Worm (Caenorhabditis elegans) whole organism, L2 larva: ENCODE measurements around the gene M02D8.6.

Experiments used
- C34F6.9 ChIP-seq: fragments of 150-350 bp; optimal IDR thresholded peaks from 2 replicates; lab custom pipeline; 2014; ENCODE audit warnings: missing biosample characterization, missing genetic modification characterization
- F13H6.1 ChIP-seq: sonication (generic microtip); optimal IDR thresholded peaks from 2 replicates; lab custom pipeline; 2016; ENCODE audit warnings: missing genetic modification characterization, missing compliant biosample characterization
- Y55F3AM.14 ChIP-seq: fragments of 200-800 bp; sonication (Bioruptor generic); optimal IDR thresholded peaks from 2 replicates; lab custom pipeline; 2018; ENCODE audit warnings: mild to moderate bottlenecking, missing genetic modification characterization, missing compliant biosample characterization
- ZK546.5 ChIP-seq: sonication (generic microtip); optimal IDR thresholded peaks from 2 replicates; lab custom pipeline; 2017; ENCODE audit warnings: missing biosample characterization, missing genetic modification characterization
- alr-1 ChIP-seq: fragments of 150-350 bp; optimal IDR thresholded peaks from 2 replicates; lab custom pipeline; 2014; ENCODE audit warnings: missing biosample characterization, missing genetic modification characterization
- aly-2 ChIP-seq: fragments of 150-350 bp; optimal IDR thresholded peaks from 2 replicates; lab custom pipeline; 2014; ENCODE audit warnings: missing biosample characterization, missing genetic modification characterization
- ama-1 ChIP-seq: fragments of 150-350 bp; optimal IDR thresholded peaks from 2 replicates; lab custom pipeline; 2018; ENCODE audit warnings: inconsistent platforms
- blmp-1 ChIP-seq: sonication (generic microtip); optimal IDR thresholded peaks from 2 replicates; lab custom pipeline; 2017; ENCODE audit warnings: missing genetic modification characterization, mild to moderate bottlenecking, missing compliant biosample characterization, antibody characterized with exemption, moderate library complexity; ENCODE audit not compliant: insufficient read depth
- ceh-82 ChIP-seq: fragments of 150-350 bp; optimal IDR thresholded peaks from 2 replicates; lab custom pipeline; 2014; ENCODE audit warnings: missing biosample characterization, missing genetic modification characterization
- crh-2 ChIP-seq: sonication (generic microtip); optimal IDR thresholded peaks from 2 replicates; lab custom pipeline; 2017; ENCODE audit warnings: missing biosample characterization, missing genetic modification characterization
- dmd-4 ChIP-seq: sonication (generic microtip); optimal IDR thresholded peaks from 2 replicates; lab custom pipeline; 2017; ENCODE audit warnings: missing biosample characterization, missing genetic modification characterization
- egl-27 ChIP-seq: sonication (generic microtip); optimal IDR thresholded peaks from 3 replicates; lab custom pipeline; 2017; ENCODE audit warnings: missing biosample characterization, missing genetic modification reagents, missing genetic modification characterization
- elt-3 ChIP-seq: sonication (generic microtip); optimal IDR thresholded peaks from 2 replicates; lab custom pipeline; 2017; ENCODE audit warnings: missing biosample characterization, missing genetic modification characterization
- fos-1 ChIP-seq: fragments of 150-350 bp; optimal IDR thresholded peaks from 2 replicates; lab custom pipeline; 2014; ENCODE audit warnings: missing biosample characterization, missing genetic modification characterization
- gmeb-1 ChIP-seq: fragments of 150-350 bp; optimal IDR thresholded peaks from 2 replicates; lab custom pipeline; 2014; ENCODE audit warnings: missing biosample characterization, missing genetic modification characterization
- lin-11 ChIP-seq: fragments of 150-350 bp; sonication (generic microtip); optimal IDR thresholded peaks from 2 replicates; lab custom pipeline; 2014; ENCODE audit warnings: missing biosample characterization, missing genetic modification characterization, inconsistent platforms, mixed read lengths
- lin-13 ChIP-seq: fragments of 150-350 bp; optimal IDR thresholded peaks from 2 replicates; lab custom pipeline; 2014; ENCODE audit warnings: missing biosample characterization, missing genetic modification reagents, missing genetic modification characterization
- lin-39 ChIP-seq: fragments of 150-350 bp; optimal IDR thresholded peaks from 2 replicates; lab custom pipeline; 2014; ENCODE audit warnings: missing biosample characterization, missing genetic modification reagents, missing genetic modification characterization
- mab-5 ChIP-seq: fragments of 150-350 bp; optimal IDR thresholded peaks from 2 replicates; lab custom pipeline; 2014; ENCODE audit warnings: missing biosample characterization, missing genetic modification characterization
- mdl-1 ChIP-seq, 2 experiments: fragments of 150-350 bp in 1 of 2; sonication (generic microtip) in 1 of 2; optimal IDR thresholded peaks; 2 replicates each; lab custom pipeline; 2017; ENCODE audit warnings: missing biosample characterization in 2 of 2, missing genetic modification characterization in 2 of 2
- nhr-12 ChIP-seq: fragments of 150-350 bp; optimal IDR thresholded peaks from 2 replicates; lab custom pipeline; 2014; ENCODE audit warnings: missing biosample characterization, missing genetic modification characterization
- nhr-6 ChIP-seq: fragments of 150-350 bp; optimal IDR thresholded peaks from 2 replicates; lab custom pipeline; 2014; ENCODE audit warnings: missing biosample characterization, missing genetic modification characterization
- sma-3 ChIP-seq: sonication (generic microtip); optimal IDR thresholded peaks from 2 replicates; lab custom pipeline; 2016; ENCODE audit warnings: missing genetic modification reagents, missing genetic modification characterization, missing compliant biosample characterization
- sma-9 ChIP-seq, 2 experiments: fragments of 150-350 bp in 1 of 2; sonication (generic microtip) in 1 of 2; optimal IDR thresholded peaks; 2 replicates each; lab custom pipeline; 2014 to 2016; ENCODE audit warnings: missing genetic modification characterization in 2 of 2, mild to moderate bottlenecking in 1 of 2, missing biosample characterization in 1 of 2, missing compliant biosample characterization in 1 of 2, missing genetic modification reagents in 1 of 2, moderate library complexity in 1 of 2
- snpc-4 ChIP-seq: fragments of 150-350 bp; optimal IDR thresholded peaks from 2 replicates; lab custom pipeline; 2014; ENCODE audit warnings: missing biosample characterization, missing genetic modification characterization
- unc-39 ChIP-seq: fragments of 150-350 bp; optimal IDR thresholded peaks from 2 replicates; lab custom pipeline; 2014; ENCODE audit warnings: missing biosample characterization, missing genetic modification characterization
- ztf-4 ChIP-seq: fragments of 150-350 bp; optimal IDR thresholded peaks from 2 replicates; lab custom pipeline; 2014; ENCODE audit warnings: missing biosample characterization, missing genetic modification characterization

Gene M02D8.6

DNA sequence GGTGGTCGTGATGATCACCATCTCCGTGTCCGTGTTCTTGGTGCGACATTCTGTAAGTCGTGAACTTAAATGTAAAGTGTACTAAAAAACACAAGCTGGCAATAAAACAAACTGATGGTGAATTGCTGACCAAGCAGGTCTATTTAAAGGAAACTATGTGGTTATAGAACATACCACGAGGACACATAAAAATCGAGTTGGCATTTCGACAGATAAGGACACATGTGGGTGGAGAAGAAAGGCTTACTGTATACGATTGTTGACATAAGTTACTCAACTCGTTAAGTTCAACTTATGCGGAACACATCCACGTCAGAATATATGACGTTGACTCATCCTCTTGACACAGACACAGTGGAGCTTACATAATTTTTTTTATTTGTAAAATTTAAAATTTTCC lies 12.9 kb downstream of the M02D8.6 start, which contains the start of gene F53A9.8:
F53A9.8 (minus strand) TSS at position 49 of the 400 bp plus-strand sequence.
- TF ChIP-seq sma-3 (GFP tag; lab: Kevin White, UChicago): no peak
- peak; percentile 41 for TF ChIP-seq fos-1 (tag; lab: Kevin White, UChicago)
- TF ChIP-seq sma-9 (GFP tag; optimal IDR thresholded peaks at IDR 0.05; lab: Kevin White, UChicago): peak; percentile 55
- no peak for TF ChIP-seq sma-9 (tag; optimal IDR thresholded peaks at IDR 0.05; lab: Kevin White, UChicago)
- peak; percentile 51 for TF ChIP-seq crh-2 (tag; lab: Kevin White, UChicago)
- no peak for TF ChIP-seq ztf-4 (tag; lab: Kevin White, UChicago)

DNA sequence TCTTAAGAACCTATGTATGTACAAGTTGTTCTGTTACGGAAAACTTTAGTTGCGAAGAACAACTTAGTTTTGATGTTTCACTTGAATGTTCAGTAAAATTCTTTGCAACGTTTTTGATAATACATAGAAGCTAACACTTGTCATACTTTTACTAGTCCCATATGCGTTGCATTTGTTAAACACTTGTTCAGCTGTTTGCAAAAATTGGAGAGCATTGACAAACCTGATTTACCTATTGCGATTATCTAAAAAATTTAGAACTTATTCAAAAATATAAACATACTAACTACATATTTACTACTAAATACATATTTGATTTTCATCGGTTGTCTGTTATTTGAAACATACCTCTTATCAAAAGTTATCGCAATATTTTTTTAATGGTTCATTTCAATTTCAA lies 13.6 kb downstream of the M02D8.6 start:
- TF ChIP-seq nhr-12 (no peak), lin-39 (no peak), dmd-4 (tag; lab: Kevin White, UChicago) (no peak), gmeb-1 (tag; lab: Kevin White, UChicago) (no peak), mab-5 (tag; lab: Kevin White, UChicago) (no peak), alr-1 (tag; lab: Kevin White, UChicago) (no peak), C34F6.9 (tag; lab: Kevin White, UChicago) (no peak), unc-39 (tag; lab: Kevin White, UChicago) (no peak), Y55F3AM.14 (GFP tag; lab: Kevin White, UChicago) (no peak), ceh-82 (tag; lab: Kevin White, UChicago) (no peak), nhr-6 (tag; lab: Kevin White, UChicago) (no peak), ZK546.5 (no peak)
- TF ChIP-seq, all 48 proteins: peak for 0

DNA sequence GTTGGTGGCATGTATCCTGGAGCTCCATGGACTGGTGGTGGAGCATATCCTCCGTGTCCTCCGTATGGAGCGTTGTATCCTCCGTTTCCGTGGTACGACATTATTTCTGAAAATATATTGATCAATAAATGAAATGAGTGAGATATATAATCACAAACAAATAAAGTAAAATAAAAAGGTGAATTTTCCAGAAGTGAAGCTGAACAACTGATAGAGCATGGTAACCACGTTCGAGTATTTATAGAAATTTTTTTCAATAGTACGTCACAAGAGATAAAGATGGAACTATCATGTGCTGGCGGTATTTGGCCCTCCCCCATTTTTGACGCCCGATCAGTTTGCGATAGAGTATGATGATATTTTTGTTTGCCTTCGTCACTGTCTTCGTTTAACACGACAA lies 14.9 kb downstream of the M02D8.6 start, which contains the start of gene F53A9.7:
F53A9.7 (minus strand) TSS at position 101 of the 400 bp plus-strand sequence.
- TF ChIP-seq gmeb-1 (tag; lab: Kevin White, UChicago) (no peak), elt-3 (no peak)

DNA sequence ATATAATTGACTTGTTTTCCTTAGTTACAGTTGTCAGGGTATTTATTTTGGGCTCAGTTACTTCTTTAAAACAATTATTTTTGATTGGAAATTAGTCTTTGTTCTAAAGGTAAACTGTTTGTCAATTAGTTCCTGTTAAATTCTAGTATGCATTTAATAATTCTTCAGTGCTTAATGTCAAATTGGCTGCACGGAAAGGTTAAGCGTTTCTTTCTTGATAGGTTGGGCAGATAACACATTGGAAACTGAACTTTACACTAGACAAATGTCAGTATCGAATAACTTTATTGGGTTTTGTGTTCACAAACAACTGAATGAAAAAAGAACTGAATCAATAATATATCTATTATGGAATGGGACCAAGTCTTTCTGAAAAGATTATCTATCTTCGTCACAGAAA lies 16.9 kb downstream of the M02D8.6 start:
- TF ChIP-seq fos-1 (tag; lab: Kevin White, UChicago) (peak; percentile 36), mab-5 (tag; lab: Kevin White, UChicago) (no peak)
- TF ChIP-seq, all 48 proteins: peak for 1

DNA sequence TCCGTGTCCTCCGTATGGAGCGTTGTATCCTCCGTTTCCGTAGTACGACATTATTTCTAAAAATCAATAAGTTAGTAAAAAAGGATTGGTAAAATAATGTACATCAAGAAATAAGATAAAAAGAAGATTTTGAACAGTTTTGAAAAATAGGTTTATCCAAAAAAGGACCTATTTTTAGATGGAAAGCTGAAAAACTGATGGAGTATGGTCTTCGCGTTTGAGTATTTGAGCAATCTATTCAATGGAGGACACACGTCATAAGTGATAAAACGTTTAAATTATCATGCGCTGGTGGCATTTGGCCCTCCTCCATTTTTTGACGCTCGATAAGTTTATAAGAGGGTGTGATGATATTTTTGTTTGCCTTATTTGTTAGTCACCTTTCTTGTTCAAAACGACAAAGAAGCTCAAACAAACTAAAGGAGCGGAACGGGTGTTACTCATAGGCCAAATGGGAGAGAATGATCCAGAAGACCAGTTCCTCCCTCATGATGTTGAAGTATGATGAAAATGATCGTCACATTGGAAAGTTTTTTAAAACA lies 17.9 kb downstream of the M02D8.6 start, which contains the start of gene F53A9.6:
F53A9.6 (minus strand) TSS at position 51 of the 542 bp plus-strand sequence.
- TF ChIP-seq lin-11 (tag; lab: Kevin White, UChicago) (no peak), ZK546.5 (no peak), alr-1 (tag; lab: Kevin White, UChicago) (no peak), mab-5 (tag; lab: Kevin White, UChicago) (no peak), nhr-6 (tag; lab: Kevin White, UChicago) (no peak), blmp-1 (tag; lab: Kevin White, UChicago) (no peak), lin-39 (no peak), mdl-1 (tag; optimal IDR thresholded peaks at IDR 0.05; lab: Kevin White, UChicago) (no peak), fos-1 (tag; lab: Kevin White, UChicago) (peak; percentile 63), ztf-4 (tag; lab: Kevin White, UChicago) (no peak), aly-2 (tag; lab: Kevin White, UChicago) (no peak), sma-9 (GFP tag; optimal IDR thresholded peaks at IDR 0.05; lab: Kevin White, UChicago) (peak; percentile 39), sma-9 (tag; optimal IDR thresholded peaks at IDR 0.05; lab: Kevin White, UChicago) (no peak), gmeb-1 (tag; lab: Kevin White, UChicago) (peak; percentile 19), snpc-4 (tag; lab: Kevin White, UChicago) (no peak)

DNA sequence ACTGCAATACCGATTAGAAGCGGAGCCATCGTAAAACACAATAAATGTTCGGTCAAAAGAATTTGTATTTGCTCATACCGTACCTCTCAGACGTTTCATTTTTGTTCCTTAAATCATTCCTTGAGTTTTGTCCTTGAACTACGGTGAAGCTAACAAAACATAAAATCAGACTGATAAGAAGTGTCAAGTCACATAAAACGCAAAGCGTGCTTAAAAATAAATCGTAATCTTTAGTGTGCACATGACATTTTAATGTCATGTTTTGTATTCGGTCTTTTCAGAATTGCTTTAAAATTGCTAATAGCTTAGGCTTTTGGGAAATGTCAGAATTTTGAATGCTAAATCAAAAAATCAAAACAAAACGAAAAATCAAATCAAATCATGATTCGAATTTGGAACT lies 19.1 kb downstream of the M02D8.6 start:
- peak; percentile 23 for TF ChIP-seq F13H6.1
- no peak for TF ChIP-seq ama-1 (lab: Kevin White, UChicago)
- peak; percentile 51 for TF ChIP-seq sma-9 (GFP tag; optimal IDR thresholded peaks at IDR 0.05; lab: Kevin White, UChicago)
- no peak for TF ChIP-seq sma-9 (tag; optimal IDR thresholded peaks at IDR 0.05; lab: Kevin White, UChicago)
- TF ChIP-seq fos-1 (tag; lab: Kevin White, UChicago): peak; percentile 81
- TF ChIP-seq crh-2 (tag; lab: Kevin White, UChicago): peak; percentile 37

DNA sequence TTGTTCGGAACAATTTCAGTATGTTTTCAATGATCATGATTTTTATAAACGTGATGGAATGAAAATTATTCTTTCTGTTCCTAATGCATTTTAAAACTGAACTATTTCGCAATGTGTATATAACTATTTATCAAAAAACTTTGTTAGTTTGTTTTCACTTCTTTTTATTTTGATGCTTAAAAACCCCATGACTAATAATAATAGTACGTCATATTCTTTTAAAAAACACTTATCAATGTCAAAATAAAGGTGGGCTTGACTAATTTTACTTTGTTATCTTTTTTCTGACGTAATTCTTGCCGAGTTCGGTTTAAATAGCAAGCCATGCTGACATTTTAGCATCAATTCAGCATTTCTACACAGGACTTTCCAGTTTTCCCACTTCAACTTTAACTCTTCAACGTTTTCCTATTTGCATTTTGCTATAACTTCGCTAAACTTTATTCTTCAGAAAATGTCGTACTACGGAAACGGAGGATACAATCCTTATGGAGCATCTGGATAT lies 20.5 kb downstream of the M02D8.6 start, which contains the start of gene F53A9.1:
F53A9.1 (plus strand) TSS at position 455 of the 505 bp plus-strand sequence.
- TF ChIP-seq lin-13 (no peak), fos-1 (tag; lab: Kevin White, UChicago) (peak; percentile 22), egl-27 (no peak)
